Fruit fly (Drosophila melanogaster): ENCODE results near the gene Tsp86D.

Gene Tsp86D

dm6 chr3R:10868427-10868962 lies at the start of gene Tsp86D, which contains the start of gene SelR:
Gene Tsp86D (plus strand): TSS chr3R:10868708.
Gene SelR (minus strand): TSS chr3R:10868642.
- TF ChIP-seq CG5204 (GFP tag; optimal IDR thresholded peaks at IDR 0.05) = no peak
- peak; percentile 6 for TF ChIP-seq ovo (GFP tag; optimal IDR thresholded peaks at IDR 0.05)
- peak; percentile 90 for TF ChIP-seq tj (GFP tag; optimal IDR thresholded peaks at IDR 0.05)
- TF ChIP-seq pad (GFP tag; optimal IDR thresholded peaks at IDR 0.05) = peak; percentile 31
- peak; percentile 37 for TF ChIP-seq Clk (GFP tag; optimal IDR thresholded peaks at IDR 0.05)
- TF ChIP-seq Hr96 (GFP tag; optimal IDR thresholded peaks at IDR 0.05) = no peak
- TF ChIP-seq cnc (optimal IDR thresholded peaks at IDR 0.05) = no peak
- no peak for TF ChIP-seq Crg-1 (GFP tag; optimal IDR thresholded peaks at IDR 0.05)
- peak; percentile 61 for TF ChIP-seq CG11617 (GFP tag; optimal IDR thresholded peaks at IDR 0.05)
- TF ChIP-seq cic (GFP tag; optimal IDR thresholded peaks at IDR 0.05) = peak; percentile 83
- peak; percentile 16 for TF ChIP-seq CG1620 (GFP tag; optimal IDR thresholded peaks at IDR 0.05)
- TF ChIP-seq bab1 (GFP tag; optimal IDR thresholded peaks at IDR 0.05) = peak; percentile 69
- peak; percentile 69 for TF ChIP-seq Mnt (GFP tag; optimal IDR thresholded peaks at IDR 0.05)
- TF ChIP-seq CG33017 (tag; optimal IDR thresholded peaks at IDR 0.05) = peak; percentile 56
- no peak for TF ChIP-seq toe (GFP tag; optimal IDR thresholded peaks at IDR 0.05)
- TF ChIP-seq kay (GFP tag; ENCODE audit: borderline replicate concordance) = no peak
- peak; percentile 54 for TF ChIP-seq CG12768 (GFP tag; optimal IDR thresholded peaks at IDR 0.05)
- peak; percentile 54 for TF ChIP-seq CG7045 (GFP tag; optimal IDR thresholded peaks at IDR 0.05)
- peak; percentile 53 for TF ChIP-seq CG7101 (tag; optimal IDR thresholded peaks at IDR 0.05)
- peak; percentile 50 for TF ChIP-seq CG14711 (tag; optimal IDR thresholded peaks at IDR 0.05)

- peak; percentile 51 for TF ChIP-seq bab1 (GFP tag; optimal IDR thresholded peaks at IDR 0.05)
- peak; percentile 94 for TF ChIP-seq tj (GFP tag; optimal IDR thresholded peaks at IDR 0.05)
- TF ChIP-seq Clk (GFP tag; optimal IDR thresholded peaks at IDR 0.05) = no peak
- TF ChIP-seq CG7045 (GFP tag; optimal IDR thresholded peaks at IDR 0.05) = peak; percentile 10
Observed at dm6 chr3R:10826796-10827524, 41.5 kb upstream of the Tsp86D start, which contains the start of gene Cad86C. Gene Cad86C (plus strand): TSS chr3R:10827079.

dm6 chr3R:10828688-10829087 lies 39.8 kb upstream of the Tsp86D start:
- no peak for TF ChIP-seq cnc (optimal IDR thresholded peaks at IDR 0.05)
- TF ChIP-seq CG1620 (GFP tag; optimal IDR thresholded peaks at IDR 0.05) = no peak
- no peak for TF ChIP-seq cic (GFP tag; optimal IDR thresholded peaks at IDR 0.05)
- no peak for TF ChIP-seq bab1 (GFP tag; optimal IDR thresholded peaks at IDR 0.05)
- TF ChIP-seq CG33017 (tag; optimal IDR thresholded peaks at IDR 0.05) = no peak
- TF ChIP-seq pad (GFP tag; optimal IDR thresholded peaks at IDR 0.05) = no peak
- no peak for TF ChIP-seq kay (GFP tag; ENCODE audit: borderline replicate concordance)
- TF ChIP-seq ovo (GFP tag; optimal IDR thresholded peaks at IDR 0.05) = no peak
- TF ChIP-seq Hr96 (GFP tag; optimal IDR thresholded peaks at IDR 0.05) = no peak
- no peak for TF ChIP-seq CG5204 (GFP tag; optimal IDR thresholded peaks at IDR 0.05)
- no peak for TF ChIP-seq Clk (GFP tag; optimal IDR thresholded peaks at IDR 0.05)
- TF ChIP-seq CG12768 (GFP tag; optimal IDR thresholded peaks at IDR 0.05) = no peak
- no peak for TF ChIP-seq CG7101 (tag; optimal IDR thresholded peaks at IDR 0.05)
- no peak for TF ChIP-seq tj (GFP tag; optimal IDR thresholded peaks at IDR 0.05)
- TF ChIP-seq CG7045 (GFP tag; optimal IDR thresholded peaks at IDR 0.05) = no peak
- TF ChIP-seq Mnt (GFP tag; optimal IDR thresholded peaks at IDR 0.05) = no peak
- no peak for TF ChIP-seq CG11617 (GFP tag; optimal IDR thresholded peaks at IDR 0.05)
- TF ChIP-seq CG14711 (tag; optimal IDR thresholded peaks at IDR 0.05) = no peak
- no peak for TF ChIP-seq Crg-1 (GFP tag; optimal IDR thresholded peaks at IDR 0.05)

dm6 chr3R:10829746-10830145 lies 38.8 kb upstream of the Tsp86D start:
- TF ChIP-seq toe (GFP tag; optimal IDR thresholded peaks at IDR 0.05) (no peak), CG7101 (tag; optimal IDR thresholded peaks at IDR 0.05) (no peak), tj (GFP tag; optimal IDR thresholded peaks at IDR 0.05) (no peak), cic (GFP tag; optimal IDR thresholded peaks at IDR 0.05) (no peak), cnc (optimal IDR thresholded peaks at IDR 0.05) (no peak), ovo (GFP tag; optimal IDR thresholded peaks at IDR 0.05) (no peak), CG14711 (tag; optimal IDR thresholded peaks at IDR 0.05) (no peak), CG12768 (GFP tag; optimal IDR thresholded peaks at IDR 0.05) (no peak), CG1620 (GFP tag; optimal IDR thresholded peaks at IDR 0.05) (no peak), kay (GFP tag; ENCODE audit: borderline replicate concordance) (no peak), CG33017 (tag; optimal IDR thresholded peaks at IDR 0.05) (no peak)

dm6 chr3R:10832526-10833165 lies 35.9 kb upstream of the Tsp86D start:
- TF ChIP-seq CG12768 (GFP tag; optimal IDR thresholded peaks at IDR 0.05) = no peak

dm6 chr3R:10834893-10835292 lies 33.6 kb upstream of the Tsp86D start:
- no peak for TF ChIP-seq tj (GFP tag; optimal IDR thresholded peaks at IDR 0.05)
- TF ChIP-seq Mnt (GFP tag; optimal IDR thresholded peaks at IDR 0.05) = no peak
- TF ChIP-seq CG1620 (GFP tag; optimal IDR thresholded peaks at IDR 0.05) = no peak
- TF ChIP-seq Crg-1 (GFP tag; optimal IDR thresholded peaks at IDR 0.05) = no peak
- no peak for TF ChIP-seq ovo (GFP tag; optimal IDR thresholded peaks at IDR 0.05)
- no peak for TF ChIP-seq CG33017 (tag; optimal IDR thresholded peaks at IDR 0.05)
- no peak for TF ChIP-seq CG12768 (GFP tag; optimal IDR thresholded peaks at IDR 0.05)
- TF ChIP-seq CG7101 (tag; optimal IDR thresholded peaks at IDR 0.05) = no peak
- TF ChIP-seq CG14711 (tag; optimal IDR thresholded peaks at IDR 0.05) = no peak
- TF ChIP-seq CG7045 (GFP tag; optimal IDR thresholded peaks at IDR 0.05) = no peak
- no peak for TF ChIP-seq Hr96 (GFP tag; optimal IDR thresholded peaks at IDR 0.05)
- no peak for TF ChIP-seq cnc (optimal IDR thresholded peaks at IDR 0.05)
- no peak for TF ChIP-seq CG11617 (GFP tag; optimal IDR thresholded peaks at IDR 0.05)
- TF ChIP-seq CG5204 (GFP tag; optimal IDR thresholded peaks at IDR 0.05) = no peak
- no peak for TF ChIP-seq pad (GFP tag; optimal IDR thresholded peaks at IDR 0.05)
- no peak for TF ChIP-seq cic (GFP tag; optimal IDR thresholded peaks at IDR 0.05)
